Fruit fly (Drosophila melanogaster): ENCODE results near the gene t-Grip91.

Gene t-Grip91

dm6 chr2L:15761409-15762407, 22.2 kb upstream of the t-Grip91 start (continued):
- peak; percentile 58 for TF ChIP-seq HHEX (GFP tag; optimal IDR thresholded peaks at IDR 0.05)
- no peak for TF ChIP-seq Usf (GFP tag; optimal IDR thresholded peaks at IDR 0.05)
- TF ChIP-seq CG2712 (tag; optimal IDR thresholded peaks at IDR 0.05) = peak; percentile 87
- TF ChIP-seq CG12236 (GFP tag; optimal IDR thresholded peaks at IDR 0.05) = peak; percentile 9
- peak; percentile 82 for TF ChIP-seq seq (GFP tag; IDR thresholded peaks at IDR 0.05)
- peak; percentile 39; the same call in 1 of the 2 replicates for TF ChIP-seq gt (GFP tag; IDR thresholded peaks at IDR 0.05)
- peak; percentile 55 for TF ChIP-seq tin (GFP tag; optimal IDR thresholded peaks at IDR 0.05)
- TF ChIP-seq CG16863 (GFP tag; optimal IDR thresholded peaks at IDR 0.05) = no peak
- TF ChIP-seq ranshi (GFP tag; IDR thresholded peaks at IDR 0.05) = peak; percentile 70; the same call in 1 of the 2 replicates
- peak; percentile 89 for TF ChIP-seq gem (tag; optimal IDR thresholded peaks at IDR 0.05)
- no peak for TF ChIP-seq CG9797 (GFP tag; optimal IDR thresholded peaks at IDR 0.05)
- peak; percentile 88 for TF ChIP-seq Xrp1 (GFP tag; IDR thresholded peaks at IDR 0.05)
- peak; percentile 82 for TF ChIP-seq ci (GFP tag; IDR thresholded peaks at IDR 0.05)
- TF ChIP-seq Asciz (GFP tag; optimal IDR thresholded peaks at IDR 0.05) = peak; percentile 69
- peak; percentile 62 for TF ChIP-seq CG12104 (GFP tag; optimal IDR thresholded peaks at IDR 0.05)
- no peak for TF ChIP-seq dimm (GFP tag; IDR thresholded peaks at IDR 0.05)
- TF ChIP-seq pita (GFP tag; optimal IDR thresholded peaks at IDR 0.05) = no peak
- TF ChIP-seq CG7928 (GFP tag; optimal IDR thresholded peaks at IDR 0.05) = no peak
- peak; percentile 44 for TF ChIP-seq Dek (tag; optimal IDR thresholded peaks at IDR 0.05)
- TF ChIP-seq Drgx (GFP tag; IDR thresholded peaks at IDR 0.05) = peak; percentile 86
- TF ChIP-seq CG17612 (GFP tag; IDR thresholded peaks at IDR 0.05) = no peak
- TF ChIP-seq zen (tag; optimal IDR thresholded peaks at IDR 0.05) = peak; percentile 63
- TF ChIP-seq Max (GFP tag; optimal IDR thresholded peaks at IDR 0.05) = peak; percentile 48
- TF ChIP-seq CG15011 (GFP tag; optimal IDR thresholded peaks at IDR 0.05) = no peak
- peak; percentile 75 for TF ChIP-seq CG14441 (GFP tag; IDR thresholded peaks at IDR 0.05)
- no peak for TF ChIP-seq CG18011 (GFP tag; optimal IDR thresholded peaks at IDR 0.05)
- TF ChIP-seq fd3F (GFP tag; optimal IDR thresholded peaks at IDR 0.05) = peak; percentile 43
- TF ChIP-seq lbe (GFP tag; optimal IDR thresholded peaks at IDR 0.05) = peak; percentile 80
- TF ChIP-seq Oaz (GFP tag; IDR thresholded peaks at IDR 0.05) = 0 out of 2 replicates have a peak, but pooled peaks have one; percentile 48
- TF ChIP-seq aop (GFP tag; IDR thresholded peaks at IDR 0.05) = 0 out of 2 replicates have a peak, but pooled peaks have one; percentile 4
- peak; percentile 10 for TF ChIP-seq Elba2 (GFP tag; optimal IDR thresholded peaks at IDR 0.05)
- peak; percentile 64 for TF ChIP-seq PHDP (tag; optimal IDR thresholded peaks at IDR 0.05)
- TF ChIP-seq CG2116 (GFP tag; optimal IDR thresholded peaks at IDR 0.05) = no peak
- TF ChIP-seq stc (GFP tag; IDR thresholded peaks at IDR 0.05) = peak; percentile 80
- no peak for TF ChIP-seq en (GFP tag; optimal IDR thresholded peaks at IDR 0.05)
- peak; percentile 79 for TF ChIP-seq so (GFP tag; IDR thresholded peaks at IDR 0.05)
- no peak for TF ChIP-seq mam (GFP tag; optimal IDR thresholded peaks at IDR 0.05)
- peak; percentile 75 for TF ChIP-seq B-H1 (GFP tag; IDR thresholded peaks at IDR 0.05)
- 0 out of 2 replicates have a peak, but pooled peaks have one; percentile 53 for TF ChIP-seq dati (GFP tag; IDR thresholded peaks at IDR 0.05)
- peak; percentile 2 for TF ChIP-seq CG30431 (GFP tag; optimal IDR thresholded peaks at IDR 0.05)
- peak; percentile 87 for TF ChIP-seq Aef1 (GFP tag; IDR thresholded peaks at IDR 0.05)
- TF ChIP-seq CG18476 (GFP tag; optimal IDR thresholded peaks at IDR 0.05) = peak; percentile 51
- TF ChIP-seq CG10321 (GFP tag; IDR thresholded peaks at IDR 0.05) = peak; percentile 37; the same call in 1 of the 2 replicates
- peak; percentile 65 for TF ChIP-seq CG12659 (GFP tag; optimal IDR thresholded peaks at IDR 0.05)
- no peak for TF ChIP-seq CkIIα-i1 (GFP tag; IDR thresholded peaks at IDR 0.05)
- TF ChIP-seq eyg (GFP tag; optimal IDR thresholded peaks at IDR 0.05) = peak; percentile 5
- TF ChIP-seq CG6654 (GFP tag; optimal IDR thresholded peaks at IDR 0.05) = no peak
- peak; percentile 68 for TF ChIP-seq fd96Cb (tag; optimal IDR thresholded peaks at IDR 0.05)
